Worm (Caenorhabditis elegans): ENCODE data around the gene pqn-31.

- TF ChIP-seq aly-2 (tag; optimal IDR thresholded peaks at IDR 0.05), result no peak
- no peak for TF ChIP-seq nhr-25 (tag; optimal IDR thresholded peaks at IDR 0.05)
- TF ChIP-seq fos-1 (tag; optimal IDR thresholded peaks at IDR 0.05), result no peak
- TF ChIP-seq nhr-129 (tag; optimal IDR thresholded peaks at IDR 0.05), result peak; percentile 38
- TF ChIP-seq ama-1 (optimal IDR thresholded peaks at IDR 0.05), result no peak
These were observed 12.2 kb upstream of the pqn-31 start for ce11 chrV:9097213-9097612.

All from whole organism, L2 larva.